Worm (Caenorhabditis elegans) whole organism, early embryonic: ENCODE data around the gene sre-28.

ENCODE experiments used
- B0310.2 ChIP-seq: sonication (generic microtip); optimal IDR thresholded peaks from 2 replicates; lab custom pipeline; 2016; ENCODE audit warnings: mild to moderate bottlenecking, missing genetic modification characterization, missing compliant biosample characterization
- F13C5.2 ChIP-seq: sonication (generic microtip); optimal IDR thresholded peaks from 2 replicates; lab custom pipeline; 2017; ENCODE audit warnings: mild to moderate bottlenecking, missing genetic modification characterization, inconsistent platforms, missing compliant biosample characterization
- aly-1 ChIP-seq: sonication (generic microtip); optimal IDR thresholded peaks from 2 replicates; lab custom pipeline; 2016; ENCODE audit warnings: missing genetic modification characterization, missing compliant biosample characterization
- ama-1 ChIP-seq: fragments of 150-350 bp; optimal IDR thresholded peaks from 2 replicates; lab custom pipeline; 2014
- ceh-13 ChIP-seq: fragments of 200-800 bp; sonication (Bioruptor generic); optimal IDR thresholded peaks from 2 replicates; lab custom pipeline; 2018; ENCODE audit warnings: mild to moderate bottlenecking, missing genetic modification characterization, missing compliant biosample characterization
- ceh-36 ChIP-seq: sonication (generic microtip); optimal IDR thresholded peaks from 2 replicates; lab custom pipeline; 2016; ENCODE audit warnings: missing genetic modification characterization, inconsistent platforms, missing compliant biosample characterization
- ets-7 ChIP-seq: sonication (generic microtip); optimal IDR thresholded peaks from 2 replicates; lab custom pipeline; 2016; ENCODE audit warnings: missing genotype, missing genetic modification characterization, missing compliant biosample characterization
- flt-1 ChIP-seq: fragments of 200-800 bp; sonication (Bioruptor generic); IDR thresholded peaks from 2 replicates; pipeline ENCODE4 v1.3.6; 2022; ENCODE audit warnings: missing genetic modification characterization, missing compliant biosample characterization
- hmbx-1 ChIP-seq: sonication (generic microtip); optimal IDR thresholded peaks from 2 replicates; lab custom pipeline; 2016; ENCODE audit warnings: mild to moderate bottlenecking, missing genetic modification characterization, missing compliant biosample characterization
- hmg-4 ChIP-seq: fragments of 200-800 bp; sonication (Bioruptor generic); optimal IDR thresholded peaks from 2 replicates; lab custom pipeline; 2018; ENCODE audit warnings: mild to moderate bottlenecking, missing genetic modification characterization, missing compliant biosample characterization
- hnd-1 ChIP-seq: sonication (generic microtip); optimal IDR thresholded peaks from 2 replicates; lab custom pipeline; 2016; ENCODE audit warnings: missing genetic modification characterization, missing compliant biosample characterization
- pes-1 ChIP-seq: fragments of 200-800 bp; sonication (Bioruptor generic); IDR thresholded peaks from 2 replicates; pipeline ENCODE4 v1.3.6; 2022; ENCODE audit warnings: missing genetic modification reagents, missing genetic modification characterization, missing compliant biosample characterization
- scrt-1 ChIP-seq: fragments of 200-800 bp; sonication (Bioruptor generic); IDR thresholded peaks from 2 replicates; pipeline ENCODE4 v1.3.6; 2022; ENCODE audit warnings: missing genetic modification characterization, missing compliant biosample characterization
- sea-1 ChIP-seq: fragments of 200-800 bp; sonication (Bioruptor generic); conservative IDR thresholded peaks from 2 replicates; pipeline ENCODE4 v1.3.6; 2022; ENCODE audit warnings: missing genetic modification characterization, missing compliant biosample characterization
- tbx-11 ChIP-seq: fragments of 200-800 bp; sonication (Bioruptor generic); IDR thresholded peaks from 2 replicates; pipeline ENCODE4 v1.3.6; 2022; ENCODE audit warnings: missing genetic modification characterization, missing compliant biosample characterization
- tbx-37 ChIP-seq: fragments of 200-800 bp; sonication (Bioruptor generic); conservative IDR thresholded peaks from 2 replicates; pipeline ENCODE4 v1.3.6; 2022; ENCODE audit warnings: missing genetic modification reagents, missing genetic modification characterization, missing compliant biosample characterization
- tra-4 ChIP-seq: sonication (generic microtip); optimal IDR thresholded peaks from 2 replicates; lab custom pipeline; 2017; ENCODE audit warnings: missing genetic modification characterization, missing compliant biosample characterization

The sre-28 gene

ce11 chrV:9950861-9951260, 6.7 kb downstream of the sre-28 start, which contains the start of gene ttr-46:
Gene ttr-46 (plus strand): TSS chrV:9951233.
- TF ChIP-seq F13C5.2 (tag; lab: Kevin White, UChicago) = no peak
- TF ChIP-seq hmbx-1 = no peak
- TF ChIP-seq pes-1 (GFP tag; lab: Robert Waterston, UW) = no peak
- no peak for TF ChIP-seq tbx-11 (GFP tag; lab: Robert Waterston, UW)
- no peak for TF ChIP-seq tra-4 (tag; lab: Kevin White, UChicago)
- TF ChIP-seq scrt-1 (GFP tag; lab: Robert Waterston, UW) = no peak
- no peak for TF ChIP-seq ama-1
- no peak for TF ChIP-seq ceh-36 (tag; lab: Kevin White, UChicago)
- TF ChIP-seq ets-7 (tag; lab: Kevin White, UChicago) = no peak
- TF ChIP-seq hmg-4 = no peak
- TF ChIP-seq hnd-1 (tag; lab: Kevin White, UChicago) = no peak
- no peak for TF ChIP-seq sea-1 (GFP tag; lab: Robert Waterston, UW)
- no peak for TF ChIP-seq aly-1 (tag; lab: Kevin White, UChicago)
- TF ChIP-seq tbx-37 (GFP tag; lab: Robert Waterston, UW) = no peak

- TF ChIP-seq scrt-1 (GFP tag; lab: Robert Waterston, UW) = no peak
- no peak for TF ChIP-seq B0310.2
- TF ChIP-seq sea-1 (GFP tag; lab: Robert Waterston, UW) = no peak
- no peak for TF ChIP-seq hmbx-1
- no peak for TF ChIP-seq ama-1
- TF ChIP-seq hmg-4 = no peak
- TF ChIP-seq tra-4 (tag; lab: Kevin White, UChicago) = no peak
- TF ChIP-seq ets-7 (tag; lab: Kevin White, UChicago) = no peak
- no peak for TF ChIP-seq ceh-13
- TF ChIP-seq pes-1 (GFP tag; lab: Robert Waterston, UW) = no peak
Observed at ce11 chrV:9952396-9952795, 8.2 kb downstream of the sre-28 start, which contains the start of gene mam-5. Gene mam-5 (plus strand): TSS chrV:9952699.

ce11 chrV:9958231-9958630, 14.0 kb downstream of the sre-28 start, which contains the start of gene anmt-3:
Gene anmt-3 (minus strand): TSS chrV:9958331.
- TF ChIP-seq B0310.2 (no peak), ceh-36 (tag; lab: Kevin White, UChicago) (no peak), scrt-1 (GFP tag; lab: Robert Waterston, UW) (no peak), tbx-11 (GFP tag; lab: Robert Waterston, UW) (no peak), flt-1 (GFP tag; lab: Robert Waterston, UW) (no peak), hnd-1 (tag; lab: Kevin White, UChicago) (no peak)

- no peak for TF ChIP-seq ceh-36 (tag; lab: Kevin White, UChicago)
- no peak for TF ChIP-seq hmg-4
- TF ChIP-seq pes-1 (GFP tag; lab: Robert Waterston, UW) = no peak
- TF ChIP-seq aly-1 (tag; lab: Kevin White, UChicago) = no peak
- no peak for TF ChIP-seq ceh-13
- TF ChIP-seq tra-4 (tag; lab: Kevin White, UChicago) = no peak
- TF ChIP-seq scrt-1 (GFP tag; lab: Robert Waterston, UW) = no peak
- TF ChIP-seq tbx-37 (GFP tag; lab: Robert Waterston, UW) = no peak
- TF ChIP-seq sea-1 (GFP tag; lab: Robert Waterston, UW) = no peak
Observed at ce11 chrV:9958654-9959053, 14.5 kb downstream of the sre-28 start.

ce11 chrV:9960376-9960775, 16.2 kb downstream of the sre-28 start, which contains the start of gene T07C12.10:
Gene T07C12.10 (minus strand): TSS chrV:9960476.
- no peak for TF ChIP-seq sea-1 (GFP tag; lab: Robert Waterston, UW)
- no peak for TF ChIP-seq ets-7 (tag; lab: Kevin White, UChicago)
- TF ChIP-seq ama-1 = no peak
- no peak for TF ChIP-seq F13C5.2 (tag; lab: Kevin White, UChicago)
- TF ChIP-seq hnd-1 (tag; lab: Kevin White, UChicago) = no peak
- TF ChIP-seq ceh-36 (tag; lab: Kevin White, UChicago) = no peak
- no peak for TF ChIP-seq tbx-37 (GFP tag; lab: Robert Waterston, UW)
- TF ChIP-seq aly-1 (tag; lab: Kevin White, UChicago) = no peak
- TF ChIP-seq hmg-4 = no peak
- TF ChIP-seq flt-1 (GFP tag; lab: Robert Waterston, UW) = no peak
- TF ChIP-seq ceh-13 = no peak
- TF ChIP-seq hmbx-1 = no peak
- no peak for TF ChIP-seq tra-4 (tag; lab: Kevin White, UChicago)

- TF ChIP-seq ceh-36 (tag; lab: Kevin White, UChicago) = no peak
- TF ChIP-seq flt-1 (GFP tag; lab: Robert Waterston, UW) = no peak
- no peak for TF ChIP-seq tbx-11 (GFP tag; lab: Robert Waterston, UW)
- no peak for TF ChIP-seq ama-1
- no peak for TF ChIP-seq hnd-1 (tag; lab: Kevin White, UChicago)
- no peak for TF ChIP-seq B0310.2
- no peak for TF ChIP-seq sea-1 (GFP tag; lab: Robert Waterston, UW)
- no peak for TF ChIP-seq hmbx-1
- no peak for TF ChIP-seq tra-4 (tag; lab: Kevin White, UChicago)
- no peak for TF ChIP-seq aly-1 (tag; lab: Kevin White, UChicago)
- TF ChIP-seq pes-1 (GFP tag; lab: Robert Waterston, UW) = no peak
Observed at ce11 chrV:9962394-9962793, 18.2 kb downstream of the sre-28 start, which contains the start of gene madf-4. Gene madf-4 (minus strand): TSS chrV:9962494.

- no peak for TF ChIP-seq sea-1 (GFP tag; lab: Robert Waterston, UW)
- TF ChIP-seq B0310.2 = no peak
- TF ChIP-seq tbx-11 (GFP tag; lab: Robert Waterston, UW) = no peak
- TF ChIP-seq ets-7 (tag; lab: Kevin White, UChicago) = no peak
- no peak for TF ChIP-seq ceh-13
- no peak for TF ChIP-seq hmg-4
- no peak for TF ChIP-seq F13C5.2 (tag; lab: Kevin White, UChicago)
- TF ChIP-seq pes-1 (GFP tag; lab: Robert Waterston, UW) = no peak
- no peak for TF ChIP-seq hmbx-1
Observed at ce11 chrV:9962916-9963315, 18.7 kb downstream of the sre-28 start.
